Fruit fly (Drosophila melanogaster): ENCODE measurements around the gene CG13293.

dm6 chr3L:6059062-6059708, 23.5 kb upstream of the CG13293 start, which contains the start of gene CG6592:
- TF ChIP-seq Hnf4 (GFP tag; optimal IDR thresholded peaks at IDR 0.05) (no peak), psq (GFP tag; optimal IDR thresholded peaks at IDR 0.05) (no peak), dmrt93B (GFP tag; optimal IDR thresholded peaks at IDR 0.05) (peak; percentile 15), Dfd (GFP tag; optimal IDR thresholded peaks at IDR 0.05) (no peak), fru (GFP tag; optimal IDR thresholded peaks at IDR 0.05) (no peak), foxo (GFP tag; optimal IDR thresholded peaks at IDR 0.05) (no peak), Sp1 (GFP tag; optimal IDR thresholded peaks at IDR 0.05) (no peak), rgr (GFP tag; optimal IDR thresholded peaks at IDR 0.05) (peak; percentile 41), sage (GFP tag; optimal IDR thresholded peaks at IDR 0.05) (no peak), N (GFP tag; optimal IDR thresholded peaks at IDR 0.05) (no peak), h (GFP tag; optimal IDR thresholded peaks at IDR 0.05) (no peak)

All from whole organism, wandering third instar larva.